Fruit fly (Drosophila melanogaster): ENCODE measurements around the gene aralar1.

DNA sequence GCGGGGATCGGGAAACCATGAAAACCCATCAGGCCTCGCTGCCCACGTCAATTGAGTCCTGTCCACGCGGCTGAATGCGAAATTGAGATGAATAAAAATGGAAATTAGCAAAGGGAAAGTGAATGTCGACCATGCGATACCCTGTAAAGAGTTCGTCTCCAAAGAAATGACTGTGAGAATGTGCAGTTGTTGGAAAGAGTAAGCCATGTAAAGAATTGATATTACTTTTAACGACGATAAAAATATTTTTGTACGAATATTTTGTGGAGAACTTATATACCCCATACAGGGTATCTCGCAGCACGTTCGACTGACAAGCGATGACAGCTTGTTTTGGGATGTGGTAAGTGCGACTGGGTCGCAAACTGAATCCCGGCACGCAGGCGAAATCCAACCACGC lies 45.5 kb upstream of the aralar1 start:
- TF ChIP-seq Sox102F (GFP tag; optimal IDR thresholded peaks at IDR 0.05) (peak; percentile 67), Sox15 (GFP tag; optimal IDR thresholded peaks at IDR 0.05) (peak; percentile 48)

Measured in whole organism, prepupa.